Fruit fly (Drosophila melanogaster): Measurements from ENCODE around the gene nonA-l.

Gene nonA-l

dm6 chr3R:16647716-16648016 lies 7.7 kb downstream of the nonA-l start (continued):
- TF ChIP-seq gce (GFP tag; IDR thresholded peaks at IDR 0.05) (no peak), CG1233 (GFP tag; optimal IDR thresholded peaks at IDR 0.05) (no peak), Fer3 (tag; optimal IDR thresholded peaks at IDR 0.05) (no peak), trem (tag; optimal IDR thresholded peaks at IDR 0.05) (no peak), CG7372 (GFP tag; IDR thresholded peaks at IDR 0.05) (no peak), CG10431 (GFP tag; optimal IDR thresholded peaks at IDR 0.05) (no peak), Blimp-1 (GFP tag; optimal IDR thresholded peaks at IDR 0.05) (no peak), Aef1 (GFP tag; IDR thresholded peaks at IDR 0.05) (no peak), Optix (GFP tag; IDR thresholded peaks at IDR 0.05) (no peak), CG8290 (GFP tag; optimal IDR thresholded peaks at IDR 0.05) (no peak), CG8290 (tag; optimal IDR thresholded peaks at IDR 0.05) (no peak), CG12659 (GFP tag; optimal IDR thresholded peaks at IDR 0.05) (no peak), CG31224 (GFP tag; IDR thresholded peaks at IDR 0.05) (no peak), Sin3A (optimal IDR thresholded peaks at IDR 0.05) (peak; percentile 53), Hand (GFP tag; optimal IDR thresholded peaks at IDR 0.05) (no peak), CG13624 (GFP tag; optimal IDR thresholded peaks at IDR 0.05) (no peak), CG4404 (GFP tag; IDR thresholded peaks at IDR 0.05) (no peak), cato (GFP tag; optimal IDR thresholded peaks at IDR 0.05; ENCODE audit: borderline replicate concordance) (no peak), tin (GFP tag; optimal IDR thresholded peaks at IDR 0.05) (no peak), CG1602 (GFP tag; optimal IDR thresholded peaks at IDR 0.05) (no peak), YL-1 (GFP tag; optimal IDR thresholded peaks at IDR 0.05) (peak; percentile 87), CG2712 (tag; optimal IDR thresholded peaks at IDR 0.05) (no peak), abd-A (tag; optimal IDR thresholded peaks at IDR 0.05) (no peak), CG6175 (GFP tag; IDR thresholded peaks at IDR 0.05) (no peak), Eip74EF (GFP tag; optimal IDR thresholded peaks at IDR 0.05) (no peak), ftz-f1 (GFP tag; optimal IDR thresholded peaks at IDR 0.05) (no peak), Myb (GFP tag; optimal IDR thresholded peaks at IDR 0.05) (no peak), D (optimal IDR thresholded peaks at IDR 0.05) (no peak), D (GFP tag; optimal IDR thresholded peaks at IDR 0.05) (no peak), CG17186 (GFP tag; optimal IDR thresholded peaks at IDR 0.05) (no peak), Oaz (GFP tag; IDR thresholded peaks at IDR 0.05) (no peak), GATAe (GFP tag; conservative IDR thresholded peaks at IDR 0.05) (no peak), CG13296 (GFP tag; optimal IDR thresholded peaks at IDR 0.05) (no peak), CG6813 (GFP tag; optimal IDR thresholded peaks at IDR 0.05) (no peak), chif (GFP tag; optimal IDR thresholded peaks at IDR 0.05) (no peak), hbn (GFP tag; IDR thresholded peaks at IDR 0.05; ENCODE audit: partially characterized antibody) (peak; percentile 43; the same call in 1 of the 2 replicates), crc (GFP tag; optimal IDR thresholded peaks at IDR 0.05) (no peak), CG18476 (GFP tag; optimal IDR thresholded peaks at IDR 0.05) (no peak), pros (GFP tag; optimal IDR thresholded peaks at IDR 0.05) (no peak), CG32772 (GFP tag; IDR thresholded peaks at IDR 0.05) (no peak), dpn (GFP tag; optimal IDR thresholded peaks at IDR 0.05) (no peak), gcm2 (GFP tag; optimal IDR thresholded peaks at IDR 0.05) (no peak), CG2889 (GFP tag; IDR thresholded peaks at IDR 0.05) (no peak), mirr (GFP tag; optimal IDR thresholded peaks at IDR 0.05) (peak; percentile 2), CG7745 (tag; optimal IDR thresholded peaks at IDR 0.05) (no peak), jing (GFP tag; optimal IDR thresholded peaks at IDR 0.05) (no peak), Doc2 (GFP tag; IDR thresholded peaks at IDR 0.05) (no peak), twi (tag; optimal IDR thresholded peaks at IDR 0.05) (no peak), Dip3 (GFP tag; optimal IDR thresholded peaks at IDR 0.05) (no peak), Rx (GFP tag; IDR thresholded peaks at IDR 0.05) (no peak), CG12769 (tag; optimal IDR thresholded peaks at IDR 0.05) (no peak), CG3407 (GFP tag; optimal IDR thresholded peaks at IDR 0.05) (no peak), disco-r (GFP tag; optimal IDR thresholded peaks at IDR 0.05) (no peak)

Data from whole organism, embryonic.